Worm (Caenorhabditis elegans) whole organism, early embryonic: ENCODE data around the gene gsp-2.

Experiments used
- ama-1 ChIP-seq: fragments of 150-350 bp; optimal IDR thresholded peaks from 2 replicates; lab custom pipeline; 2014
- ceh-13 ChIP-seq: fragments of 200-800 bp; sonication (Bioruptor generic); optimal IDR thresholded peaks from 2 replicates; lab custom pipeline; 2018; ENCODE audit warnings: mild to moderate bottlenecking, missing genetic modification characterization, missing compliant biosample characterization
- ceh-36 ChIP-seq: sonication (generic microtip); optimal IDR thresholded peaks from 2 replicates; lab custom pipeline; 2016; ENCODE audit warnings: missing genetic modification characterization, inconsistent platforms, missing compliant biosample characterization
- ets-7 ChIP-seq: sonication (generic microtip); optimal IDR thresholded peaks from 2 replicates; lab custom pipeline; 2016; ENCODE audit warnings: missing genotype, missing genetic modification characterization, missing compliant biosample characterization
- flt-1 ChIP-seq: fragments of 200-800 bp; sonication (Bioruptor generic); IDR thresholded peaks from 2 replicates; pipeline ENCODE4 v1.3.6; 2022; ENCODE audit warnings: missing genetic modification characterization, missing compliant biosample characterization
- hmbx-1 ChIP-seq: sonication (generic microtip); optimal IDR thresholded peaks from 2 replicates; lab custom pipeline; 2016; ENCODE audit warnings: mild to moderate bottlenecking, missing genetic modification characterization, missing compliant biosample characterization
- hmg-4 ChIP-seq: fragments of 200-800 bp; sonication (Bioruptor generic); optimal IDR thresholded peaks from 2 replicates; lab custom pipeline; 2018; ENCODE audit warnings: mild to moderate bottlenecking, missing genetic modification characterization, missing compliant biosample characterization
- hnd-1 ChIP-seq: sonication (generic microtip); optimal IDR thresholded peaks from 2 replicates; lab custom pipeline; 2016; ENCODE audit warnings: missing genetic modification characterization, missing compliant biosample characterization
- scrt-1 ChIP-seq: fragments of 200-800 bp; sonication (Bioruptor generic); IDR thresholded peaks from 2 replicates; pipeline ENCODE4 v1.3.6; 2022; ENCODE audit warnings: missing genetic modification characterization, missing compliant biosample characterization

DNA sequence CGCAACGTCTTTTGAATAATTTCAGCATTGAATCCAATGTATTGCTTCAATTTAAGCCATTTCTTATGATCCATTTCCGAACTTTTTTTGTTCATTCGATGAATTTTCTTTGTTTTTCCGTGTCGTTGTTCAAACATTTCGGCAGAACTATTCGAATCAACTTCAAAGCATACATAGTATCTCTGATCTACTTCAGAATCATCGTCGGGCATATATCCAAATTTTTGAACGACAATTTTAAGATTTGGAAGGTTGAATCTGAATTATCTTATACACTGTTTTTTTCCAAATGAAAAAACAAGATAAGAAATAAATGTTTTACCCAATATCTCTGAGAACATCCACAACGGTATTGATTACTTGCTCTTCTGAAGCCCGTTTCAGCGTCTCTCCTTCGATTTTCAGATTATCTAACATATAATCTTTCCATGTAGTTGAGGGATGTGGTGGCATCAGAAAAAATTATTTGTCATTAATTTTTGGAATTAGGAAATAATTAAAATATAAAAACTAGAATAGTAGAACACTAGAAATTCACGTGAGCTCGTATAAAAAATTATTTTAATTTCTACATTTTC is 7.1 kb upstream of the gsp-2 start, which contains the start of gene lab-2:
- TF ChIP-seq scrt-1 (GFP tag; lab: Robert Waterston, UW) (no peak), hmbx-1 (tag; lab: Kevin White, UChicago) (no peak), hmg-4 (GFP tag; lab: Kevin White, UChicago) (no peak), ama-1 (lab: Kevin White, UChicago) (no peak), ceh-13 (GFP tag; lab: Kevin White, UChicago) (no peak), hnd-1 (tag; lab: Kevin White, UChicago) (no peak), ets-7 (tag; lab: Kevin White, UChicago) (no peak), ceh-36 (tag; lab: Kevin White, UChicago) (no peak), flt-1 (GFP tag; lab: Robert Waterston, UW) (no peak)
